Worm (Caenorhabditis elegans) whole organism, L1 larva: ENCODE data around the gene lact-8.
A peak's percentile ranks its signal among the peaks of the same experiment; 100 is the strongest.

Experiments
- C04F5.9 ChIP-seq: sonication (generic microtip); optimal IDR thresholded peaks from 2 replicates; lab custom pipeline; 2016; ENCODE audit warnings: missing genetic modification characterization, missing compliant biosample characterization
- C34B4.2 ChIP-seq: sonication (generic microtip); optimal IDR thresholded peaks from 2 replicates; lab custom pipeline; 2017; ENCODE audit warnings: mild to moderate bottlenecking, missing genetic modification characterization, missing compliant biosample characterization
- F16B12.6 ChIP-seq: fragments of 150-350 bp; optimal IDR thresholded peaks from 2 replicates; lab custom pipeline; 2014; ENCODE audit warnings: missing biosample characterization, missing genetic modification characterization
- aly-2 ChIP-seq: fragments of 150-350 bp; optimal IDR thresholded peaks from 2 replicates; lab custom pipeline; 2014; ENCODE audit warnings: missing biosample characterization, missing genetic modification characterization
- ama-1 ChIP-seq: fragments of 150-350 bp; optimal IDR thresholded peaks from 2 replicates; lab custom pipeline; 2014
- ceh-63 ChIP-seq: fragments of 200-800 bp; sonication (Bioruptor generic); optimal IDR thresholded peaks from 2 replicates; lab custom pipeline; 2018; ENCODE audit warnings: mild to moderate bottlenecking, missing genetic modification characterization, missing compliant biosample characterization
- ceh-82 ChIP-seq, 3 experiments: fragments of 150-350 bp in 1 of 3; sonication (generic microtip) in 2 of 3; optimal IDR thresholded peaks; 2 replicates each; lab custom pipeline; 2014 to 2017; ENCODE audit warnings: missing biosample characterization in 3 of 3, missing genetic modification characterization in 3 of 3
- ceh-88 ChIP-seq: fragments of 200-800 bp; sonication (Bioruptor generic); IDR thresholded peaks from 2 replicates; pipeline ENCODE4 v1.3.6; 2022; ENCODE audit warnings: missing genetic modification characterization, missing compliant biosample characterization
- ceh-90 ChIP-seq: sonication (generic microtip); optimal IDR thresholded peaks from 2 replicates; lab custom pipeline; 2016; ENCODE audit warnings: missing genetic modification characterization, missing compliant biosample characterization
- dpl-1 ChIP-seq, 3 experiments: fragments of 150-350 bp in 2 of 3; sonication (generic microtip) in 1 of 3; optimal IDR thresholded peaks; 2 replicates each; lab custom pipeline; 2014 to 2017; ENCODE audit warnings: missing biosample characterization in 3 of 3, missing genetic modification characterization in 3 of 3, missing genetic modification reagents in 3 of 3
- dsc-1 ChIP-seq: sonication (generic microtip); optimal IDR thresholded peaks from 2 replicates; lab custom pipeline; 2016; ENCODE audit warnings: mild to moderate bottlenecking, missing genetic modification characterization, missing compliant biosample characterization
- efl-1 ChIP-seq, 4 experiments: fragments of 150-350 bp; optimal IDR thresholded peaks in 3 of 4; peaks in 1 of 4; 1 replicate in 1 of 4; 2 replicates in 3 of 4; lab custom pipeline; 2014; ENCODE audit warnings: missing biosample characterization in 2 of 4, missing genetic modification characterization in 2 of 4, missing genetic modification reagents in 2 of 4
- elt-2 ChIP-seq: sonication (generic microtip); optimal IDR thresholded peaks from 2 replicates; lab custom pipeline; 2016; ENCODE audit warnings: missing genetic modification characterization, mild to moderate bottlenecking, inconsistent platforms, missing compliant biosample characterization, missing genetic modification reagents
- ets-5 ChIP-seq: fragments of 200-800 bp; sonication (Bioruptor generic); IDR thresholded peaks from 2 replicates; pipeline ENCODE4 v1.3.6; 2022; ENCODE audit warnings: missing genetic modification characterization, missing compliant biosample characterization
- fkh-10 ChIP-seq: sonication (generic microtip); optimal IDR thresholded peaks from 2 replicates; lab custom pipeline; 2017; ENCODE audit warnings: missing biosample characterization, missing genetic modification reagents, missing genetic modification characterization
- fkh-4 ChIP-seq: sonication (generic microtip); optimal IDR thresholded peaks from 2 replicates; lab custom pipeline; 2016; ENCODE audit warnings: missing compliant biosample characterization, missing genetic modification characterization, borderline replicate concordance
- fos-1 ChIP-seq: fragments of 150-350 bp; optimal IDR thresholded peaks from 2 replicates; lab custom pipeline; 2014; ENCODE audit warnings: missing biosample characterization, missing genetic modification characterization
- hlh-17 ChIP-seq: fragments of 200-800 bp; sonication (Bioruptor generic); optimal IDR thresholded peaks from 2 replicates; lab custom pipeline; 2018; ENCODE audit warnings: missing genetic modification characterization, mild to moderate bottlenecking, missing compliant biosample characterization, moderate library complexity, borderline replicate concordance
- hpl-2 ChIP-seq: fragments of 150-350 bp; optimal IDR thresholded peaks from 2 replicates; lab custom pipeline; 2014; ENCODE audit warnings: missing biosample characterization, missing genetic modification reagents, missing genetic modification characterization
- isw-1 ChIP-seq: fragments of 200-800 bp; sonication (Bioruptor generic); IDR thresholded peaks from 2 replicates; pipeline ENCODE4 v1.3.6; 2022; ENCODE audit warnings: missing genetic modification characterization, missing compliant biosample characterization
- jun-1 ChIP-seq: fragments of 150-350 bp; optimal IDR thresholded peaks from 2 replicates; lab custom pipeline; 2014; ENCODE audit warnings: missing biosample characterization, missing genetic modification reagents, missing genetic modification characterization
- lin-13 ChIP-seq: fragments of 150-350 bp; optimal IDR thresholded peaks from 2 replicates; lab custom pipeline; 2014; ENCODE audit warnings: missing biosample characterization, missing genetic modification reagents, missing genetic modification characterization
- lin-14 ChIP-seq: fragments of 200-800 bp; sonication (Bioruptor generic); optimal IDR thresholded peaks from 2 replicates; lab custom pipeline; 2018; ENCODE audit warnings: mild to moderate bottlenecking, missing genetic modification characterization, moderate library complexity, missing compliant biosample characterization
- lin-35 ChIP-seq, 2 experiments: fragments of 150-350 bp; optimal IDR thresholded peaks; 2 replicates each; lab custom pipeline; 2014; ENCODE audit warnings: missing biosample characterization in 2 of 2, missing genetic modification characterization in 2 of 2, missing genetic modification reagents in 2 of 2
- lin-39 ChIP-seq: fragments of 150-350 bp; optimal IDR thresholded peaks from 2 replicates; lab custom pipeline; 2014; ENCODE audit warnings: missing biosample characterization, missing genetic modification reagents, missing genetic modification characterization
- lir-3 ChIP-seq: sonication (generic microtip); optimal IDR thresholded peaks from 2 replicates; lab custom pipeline; 2016; ENCODE audit warnings: mild to moderate bottlenecking, missing genetic modification characterization, moderate library complexity, missing compliant biosample characterization; ENCODE audit not compliant: poor library complexity
- mdl-1 ChIP-seq, 2 experiments: fragments of 150-350 bp; optimal IDR thresholded peaks; 2 replicates each; lab custom pipeline; 2014 to 2017; ENCODE audit warnings: missing biosample characterization in 2 of 2, missing genetic modification characterization in 2 of 2, inconsistent platforms in 1 of 2
- mep-1 ChIP-seq: fragments of 150-350 bp; optimal IDR thresholded peaks from 2 replicates; lab custom pipeline; 2014; ENCODE audit warnings: missing biosample characterization, missing genetic modification characterization
- nhr-11 ChIP-seq: fragments of 150-350 bp; optimal IDR thresholded peaks from 2 replicates; lab custom pipeline; 2014; ENCODE audit warnings: missing biosample characterization, missing genetic modification characterization
- nhr-12 ChIP-seq: sonication (generic microtip); optimal IDR thresholded peaks from 2 replicates; lab custom pipeline; 2017; ENCODE audit warnings: missing biosample characterization, missing genetic modification characterization
- nhr-19 ChIP-seq: fragments of 200-800 bp; sonication (Bioruptor generic); conservative IDR thresholded peaks from 2 replicates; pipeline ENCODE4 v1.3.6; 2022; ENCODE audit warnings: missing genetic modification characterization, missing compliant biosample characterization
- nhr-20 ChIP-seq: sonication (generic microtip); optimal IDR thresholded peaks from 2 replicates; lab custom pipeline; 2016; ENCODE audit warnings: mild to moderate bottlenecking, missing genetic modification characterization, missing compliant biosample characterization
- nhr-47 ChIP-seq: sonication (generic microtip); optimal IDR thresholded peaks from 2 replicates; lab custom pipeline; 2016; ENCODE audit warnings: mild to moderate bottlenecking, missing genetic modification characterization, moderate library complexity, missing compliant biosample characterization
- nhr-71 ChIP-seq: sonication (generic microtip); optimal IDR thresholded peaks from 2 replicates; lab custom pipeline; 2016; ENCODE audit warnings: mild to moderate bottlenecking, missing genetic modification characterization, moderate library complexity, missing compliant biosample characterization
- nhr-77 ChIP-seq: fragments of 150-350 bp; optimal IDR thresholded peaks from 2 replicates; lab custom pipeline; 2014; ENCODE audit warnings: missing biosample characterization, missing genetic modification characterization
- nhr-85 ChIP-seq: sonication (generic microtip); peaks from one replicate; lab custom pipeline; 2016; ENCODE audit warnings: missing genetic modification characterization, inconsistent platforms, missing compliant biosample characterization
- pqm-1 ChIP-seq: sonication (generic microtip); optimal IDR thresholded peaks from 3 replicates; lab custom pipeline; 2017; ENCODE audit warnings: missing biosample characterization, missing genetic modification characterization
- snu-23 ChIP-seq: sonication (generic microtip); optimal IDR thresholded peaks from 2 replicates; lab custom pipeline; 2016; ENCODE audit warnings: missing genetic modification characterization, missing compliant biosample characterization
- sox-4 ChIP-seq: sonication (generic microtip); optimal IDR thresholded peaks from 2 replicates; lab custom pipeline; 2016; ENCODE audit warnings: missing genetic modification characterization, missing compliant biosample characterization
- sptf-1 ChIP-seq: fragments of 150-350 bp; optimal IDR thresholded peaks from 2 replicates; lab custom pipeline; 2014; ENCODE audit warnings: missing biosample characterization, missing genetic modification characterization
- swsn-7 ChIP-seq: sonication (generic microtip); optimal IDR thresholded peaks from 2 replicates; lab custom pipeline; 2016; ENCODE audit warnings: missing genetic modification characterization, missing compliant biosample characterization
- tbx-2 ChIP-seq: sonication (generic microtip); optimal IDR thresholded peaks from 2 replicates; lab custom pipeline; 2016; ENCODE audit warnings: missing genetic modification characterization, missing compliant biosample characterization
- tlp-1 ChIP-seq: fragments of 150-350 bp; optimal IDR thresholded peaks from 2 replicates; lab custom pipeline; 2014; ENCODE audit warnings: missing biosample characterization, missing genetic modification characterization
- unc-86 ChIP-seq: sonication (generic microtip); optimal IDR thresholded peaks from 2 replicates; lab custom pipeline; 2016; ENCODE audit warnings: missing genetic modification characterization, missing compliant biosample characterization
- unc-98 ChIP-seq: fragments of 200-800 bp; sonication (Bioruptor generic); IDR thresholded peaks from 2 replicates; pipeline ENCODE4 v1.3.6; 2022; ENCODE audit warnings: missing genetic modification characterization, missing compliant biosample characterization
- vab-15 ChIP-seq: sonication (generic microtip); optimal IDR thresholded peaks from 2 replicates; lab custom pipeline; 2017; ENCODE audit warnings: missing genotype, mild to moderate bottlenecking, missing genetic modification characterization, missing compliant biosample characterization
- xbp-1 ChIP-seq: sonication (generic microtip); optimal IDR thresholded peaks from 2 replicates; lab custom pipeline; 2016; ENCODE audit warnings: missing genetic modification characterization, missing compliant biosample characterization
- ztf-4 ChIP-seq: fragments of 150-350 bp; optimal IDR thresholded peaks from 2 replicates; lab custom pipeline; 2014; ENCODE audit warnings: missing biosample characterization, missing genetic modification characterization

The lact-8 gene

DNA sequence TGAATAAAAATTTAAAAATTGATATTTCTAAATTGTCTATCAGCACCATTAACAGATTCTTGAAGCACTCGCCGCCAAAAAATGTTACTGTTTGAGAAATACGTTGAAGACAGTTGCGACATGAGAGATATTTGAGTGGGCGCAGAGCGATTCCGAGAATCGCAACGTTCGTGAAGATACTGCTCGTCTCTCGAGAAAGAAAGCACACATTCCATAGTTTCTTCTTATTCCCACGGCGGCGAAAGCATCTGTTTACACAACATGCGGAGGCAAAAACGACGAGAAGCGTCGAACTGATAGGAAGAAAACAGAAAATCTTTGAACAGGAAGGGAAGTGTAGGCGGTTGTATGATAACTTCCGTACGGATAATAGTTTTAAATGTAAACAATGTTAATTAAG is 10.9 kb downstream of the lact-8 start (continued):
- peak; percentile 23 for TF ChIP-seq lin-39 (tag; lab: Kevin White, UChicago)
- peak; percentile 49 for TF ChIP-seq mep-1 (tag; lab: Kevin White, UChicago)
- peak; percentile 12 for TF ChIP-seq fos-1 (tag; lab: Kevin White, UChicago)
- peak; percentile 84 for TF ChIP-seq nhr-19 (GFP tag; lab: Robert Waterston, UW)
- peak; percentile 93 for TF ChIP-seq nhr-71 (tag; lab: Kevin White, UChicago)
- peak; percentile 37 for TF ChIP-seq xbp-1 (tag; lab: Kevin White, UChicago)
- no peak for TF ChIP-seq hpl-2 (GFP tag; lab: Kevin White, UChicago)
- TF ChIP-seq ceh-63 (GFP tag; lab: Kevin White, UChicago): no peak
- TF ChIP-seq nhr-47 (tag; lab: Kevin White, UChicago): peak; percentile 71
- TF ChIP-seq ztf-4 (tag; lab: Kevin White, UChicago): peak; percentile 81
- no peak for TF ChIP-seq jun-1 (tag; lab: Kevin White, UChicago)
- TF ChIP-seq nhr-85: no peak
- no peak for TF ChIP-seq unc-98
- TF ChIP-seq snu-23 (GFP tag; lab: Kevin White, UChicago): peak; percentile 76
- TF ChIP-seq lin-13: peak; percentile 14
- peak; percentile 1 to 55 (median 34) for TF ChIP-seq ceh-82 (tag; optimal IDR thresholded peaks at IDR 0.05; lab: Kevin White, UChicago)
- TF ChIP-seq ceh-90 (tag; lab: Kevin White, UChicago): no peak
- TF ChIP-seq ceh-88 (GFP tag; lab: Robert Waterston, UW): no peak
- TF ChIP-seq dsc-1 (tag; lab: Kevin White, UChicago): peak; percentile 67
- TF ChIP-seq nhr-20 (tag; lab: Kevin White, UChicago): peak; percentile 80

- peak; percentile 60 for TF ChIP-seq dsc-1 (tag; lab: Kevin White, UChicago)
- peak; percentile 50 for TF ChIP-seq nhr-77 (tag; lab: Kevin White, UChicago)
- no peak for TF ChIP-seq mep-1 (tag; lab: Kevin White, UChicago)
- no peak for TF ChIP-seq unc-86
- TF ChIP-seq nhr-19 (GFP tag; lab: Robert Waterston, UW): peak; percentile 79
- peak; percentile 65 for TF ChIP-seq pqm-1 (tag; lab: Kevin White, UChicago)
- TF ChIP-seq C34B4.2: no peak
- peak in 1 of 2 experiments; percentile 12 for TF ChIP-seq mdl-1 (tag; optimal IDR thresholded peaks at IDR 0.05; lab: Kevin White, UChicago)
- TF ChIP-seq lin-35 (GFP tag; optimal IDR thresholded peaks at IDR 0.05; lab: Kevin White, UChicago): peak in 1 of 2 experiments; percentile 3
- peak; percentile 86 for TF ChIP-seq elt-2 (tag; lab: Kevin White, UChicago)
- TF ChIP-seq fkh-4 (tag; lab: Kevin White, UChicago): peak; percentile 44
- peak; percentile 21 for TF ChIP-seq nhr-47 (tag; lab: Kevin White, UChicago)
- TF ChIP-seq lin-14 (GFP tag; lab: Kevin White, UChicago): peak; percentile 67
- TF ChIP-seq nhr-12: no peak
- TF ChIP-seq aly-2 (tag; lab: Kevin White, UChicago): no peak
- no peak for TF ChIP-seq fkh-10
- no peak for TF ChIP-seq ama-1 (lab: Kevin White, UChicago)
- TF ChIP-seq tlp-1 (tag; lab: Kevin White, UChicago): peak; percentile 75
- TF ChIP-seq swsn-7 (tag; lab: Kevin White, UChicago): peak; percentile 48
- no peak for TF ChIP-seq vab-15
- no peak for TF ChIP-seq lin-39 (tag; lab: Kevin White, UChicago)
- TF ChIP-seq tbx-2 (tag; lab: Kevin White, UChicago): peak; percentile 21
- no peak for TF ChIP-seq isw-1 (GFP tag; lab: Robert Waterston, UW)
- no peak for TF ChIP-seq ztf-4 (tag; lab: Kevin White, UChicago)
- peak; percentile 85 for TF ChIP-seq nhr-71 (tag; lab: Kevin White, UChicago)
- TF ChIP-seq dpl-1 (GFP tag; optimal IDR thresholded peaks at IDR 0.05; lab: Kevin White, UChicago): no peak
- TF ChIP-seq nhr-11 (tag; lab: Kevin White, UChicago): peak; percentile 61
- no peak for TF ChIP-seq lir-3 (tag; lab: Kevin White, UChicago)
- TF ChIP-seq C04F5.9: no peak
- TF ChIP-seq ceh-63 (GFP tag; lab: Kevin White, UChicago): no peak
- TF ChIP-seq jun-1 (tag; lab: Kevin White, UChicago): no peak
- TF ChIP-seq sptf-1 (tag; lab: Kevin White, UChicago): no peak
- no peak for TF ChIP-seq ets-5 (GFP tag; lab: Robert Waterston, UW)
- no peak for TF ChIP-seq F16B12.6 (tag; lab: Kevin White, UChicago)
- peak in 1 of 2 experiments; percentile 18 for TF ChIP-seq efl-1 (optimal IDR thresholded peaks at IDR 0.05; lab: Kevin White, UChicago)
- TF ChIP-seq efl-1 (GFP tag; optimal IDR thresholded peaks at IDR 0.05 in 1 of 2; lab: Kevin White, UChicago): peak in 1 of 2 experiments; percentile 71
- no peak for TF ChIP-seq hlh-17 (GFP tag; lab: Kevin White, UChicago)
- TF ChIP-seq sox-4 (tag; lab: Kevin White, UChicago): no peak
- TF ChIP-seq snu-23 (GFP tag; lab: Kevin White, UChicago): peak; percentile 38
These were observed 12.9 kb downstream of the lact-8 start, which contains the start of gene act-1 for ce11 chrV:11080345-11081102. act-1 (plus strand) TSS chrV:11081052.
